Worm (Caenorhabditis elegans): ENCODE measurements around the gene F23H12.10.

ce11 chrV:12347854-12348253 lies 26.2 kb downstream of the F23H12.10 start:
- TF ChIP-seq die-1 (tag; optimal IDR thresholded peaks at IDR 0.05) (no peak), tlf-1 (GFP tag; optimal IDR thresholded peaks at IDR 0.05) (no peak), sptf-2 (GFP tag; optimal IDR thresholded peaks at IDR 0.05) (no peak), madf-8 (GFP tag; conservative IDR thresholded peaks at IDR 0.05) (no peak), snpc-1.3 (tag; optimal IDR thresholded peaks at IDR 0.05; ENCODE audit: insufficient read depth) (no peak), mxl-1 (tag; optimal IDR thresholded peaks at IDR 0.05) (no peak), nfya-2 (GFP tag; IDR thresholded peaks at IDR 0.05) (no peak), tbx-9 (tag; optimal IDR thresholded peaks at IDR 0.05; ENCODE audit: borderline replicate concordance) (no peak)

Data from whole organism, young adult.